Fruit fly (Drosophila melanogaster) whole organism, embryonic: ENCODE results near the gene Gr93a.
A peak's percentile ranks its signal among the peaks of the same experiment; 100 is the strongest.

ENCODE experiments used
- Adf1 ChIP-seq: fragments of 200-800 bp; sonication (Bioruptor generic); IDR thresholded peaks from 2 replicates; pipeline ENCODE4 v1.3.6; 2022; ENCODE audit warnings: missing biosample characterization, missing genetic modification characterization
- Atf-2 ChIP-seq: fragments of 200-800 bp; sonication (Bioruptor generic); optimal IDR thresholded peaks from 2 replicates; lab custom pipeline; 2016; ENCODE audit warnings: missing biosample characterization, missing genetic modification characterization
- Atf3 ChIP-seq: fragments of 200-800 bp; sonication (Bioruptor generic); optimal IDR thresholded peaks from 3 replicates; lab custom pipeline; 2016; ENCODE audit warnings: missing biosample characterization, missing genetic modification characterization
- BtbVII ChIP-seq: fragments of 200-800 bp; sonication (Bioruptor generic); optimal IDR thresholded peaks from 3 replicates; lab custom pipeline; 2017; ENCODE audit warnings: missing biosample characterization, mild to moderate bottlenecking, missing genetic modification characterization
- CG10431 ChIP-seq: fragments of 200-800 bp; sonication (Bioruptor generic); optimal IDR thresholded peaks from 3 replicates; lab custom pipeline; 2018; ENCODE audit warnings: missing biosample characterization, mild to moderate bottlenecking, missing genetic modification characterization
- CG10462 ChIP-seq: fragments of 200-800 bp; sonication (Bioruptor generic); optimal IDR thresholded peaks from 2 replicates; lab custom pipeline; 2016; ENCODE audit warnings: missing biosample characterization, missing genetic modification characterization
- CG10654 ChIP-seq: fragments of 200-800 bp; sonication (Bioruptor generic); optimal IDR thresholded peaks from 2 replicates; lab custom pipeline; 2016; ENCODE audit warnings: missing biosample characterization, missing genetic modification characterization
- CG1233 ChIP-seq: fragments of 200-800 bp; sonication (Bioruptor generic); optimal IDR thresholded peaks from 4 replicates; lab custom pipeline; 2018; ENCODE audit warnings: missing biosample characterization, mild to moderate bottlenecking, missing genetic modification characterization
- CG13123 ChIP-seq: fragments of 200-800 bp; sonication (Bioruptor generic); optimal IDR thresholded peaks from 2 replicates; lab custom pipeline; 2016; ENCODE audit warnings: missing biosample characterization, missing genetic modification characterization
- CG14441 ChIP-seq: fragments of 200-800 bp; sonication (Bioruptor generic); IDR thresholded peaks from 2 replicates; pipeline ENCODE4 v1.3.6; 2022; ENCODE audit warnings: missing biosample characterization, missing genetic modification characterization
- CG14710 ChIP-seq: fragments of 200-800 bp; sonication (Bioruptor generic); optimal IDR thresholded peaks from 3 replicates; lab custom pipeline; 2019; ENCODE audit warnings: missing biosample characterization, mild to moderate bottlenecking, missing genetic modification characterization, moderate library complexity
- CG15011 ChIP-seq: fragments of 200-800 bp; sonication (Bioruptor generic); optimal IDR thresholded peaks from 3 replicates; lab custom pipeline; 2018; ENCODE audit warnings: missing biosample characterization, mild to moderate bottlenecking, missing genetic modification characterization
- CG1529 ChIP-seq: fragments of 200-800 bp; sonication (Bioruptor generic); optimal IDR thresholded peaks from 3 replicates; lab custom pipeline; 2018; ENCODE audit warnings: missing biosample characterization, missing genetic modification characterization
- CG30020 ChIP-seq: fragments of 200-800 bp; optimal IDR thresholded peaks from 2 replicates; lab custom pipeline; 2019; ENCODE audit warnings: missing biosample characterization, mild to moderate bottlenecking, missing genetic modification characterization, moderate library complexity
- CG31365 ChIP-seq: fragments of 200-800 bp; sonication (Bioruptor generic); optimal IDR thresholded peaks from 2 replicates; lab custom pipeline; 2018; ENCODE audit warnings: missing biosample characterization, mild to moderate bottlenecking, missing genetic modification characterization
- CG31388 ChIP-seq: fragments of 200-800 bp; sonication (Bioruptor generic); optimal IDR thresholded peaks from 2 replicates; lab custom pipeline; 2016; ENCODE audit warnings: missing biosample characterization, missing genetic modification characterization
- CG4328 ChIP-seq: fragments of 200-800 bp; sonication (Bioruptor generic); optimal IDR thresholded peaks from 3 replicates; lab custom pipeline; 2017; ENCODE audit warnings: missing biosample characterization, missing genetic modification reagents, missing genetic modification characterization
- CG4854 ChIP-seq: fragments of 200-800 bp; sonication (Bioruptor generic); optimal IDR thresholded peaks from 2 replicates; lab custom pipeline; 2016; ENCODE audit warnings: missing biosample characterization, missing genetic modification characterization, inconsistent platforms
- CG8359 ChIP-seq: fragments of 200-800 bp; sonication (Bioruptor generic); optimal IDR thresholded peaks from 2 replicates; lab custom pipeline; 2017; ENCODE audit warnings: missing biosample characterization, mild to moderate bottlenecking, missing genetic modification characterization, borderline replicate concordance
- CG9437 ChIP-seq: fragments of 200-800 bp; sonication (Bioruptor generic); optimal IDR thresholded peaks from 2 replicates; lab custom pipeline; 2018; ENCODE audit warnings: missing biosample characterization, mild to moderate bottlenecking, missing genetic modification characterization
- CG9727 ChIP-seq: fragments of 200-800 bp; sonication (Bioruptor generic); optimal IDR thresholded peaks from 3 replicates; lab custom pipeline; 2017; ENCODE audit warnings: missing biosample characterization, mild to moderate bottlenecking, missing genetic modification characterization
- CG9932 ChIP-seq: fragments of 200-800 bp; sonication (Bioruptor generic); IDR thresholded peaks from 2 replicates; pipeline ENCODE4 v1.3.6; 2022; ENCODE audit warnings: missing biosample characterization, missing genetic modification characterization
- ERR ChIP-seq: fragments of 200-800 bp; sonication (Bioruptor generic); optimal IDR thresholded peaks from 2 replicates; lab custom pipeline; 2016; ENCODE audit warnings: missing biosample characterization, missing genetic modification characterization
- Eip74EF ChIP-seq, 2 experiments: fragments of 200-800 bp in 1 of 2; fragments of >200 bp in 1 of 2; sonication (Bioruptor generic) in 1 of 2; optimal IDR thresholded peaks; 2 replicates each; lab custom pipeline; 2017 to 2019; ENCODE audit warnings: missing biosample characterization in 2 of 2, missing genetic modification characterization in 2 of 2, mild to moderate bottlenecking in 1 of 2, moderate library complexity in 1 of 2
- H15 ChIP-seq: fragments of 200-800 bp; sonication (Bioruptor generic); IDR thresholded peaks from 3 replicates; pipeline ENCODE4 v1.3.6; 2022; ENCODE audit warnings: missing biosample characterization, missing genetic modification characterization
- HLHmδ ChIP-seq: fragments of 200-800 bp; sonication (Bioruptor generic); optimal IDR thresholded peaks from 2 replicates; lab custom pipeline; 2018; ENCODE audit warnings: missing biosample characterization, mild to moderate bottlenecking, missing genetic modification characterization, moderate library complexity
- MTF-1 ChIP-seq: fragments of 200-800 bp; sonication (Bioruptor generic); optimal IDR thresholded peaks from 2 replicates; lab custom pipeline; 2018; ENCODE audit warnings: missing biosample characterization, mild to moderate bottlenecking, missing genetic modification characterization, borderline replicate concordance
- Optix ChIP-seq: fragments of 200-800 bp; sonication (Bioruptor generic); IDR thresholded peaks from 3 replicates; pipeline ENCODE4 v1.3.6; 2022; ENCODE audit warnings: missing biosample characterization, missing genetic modification characterization
- Sin3A ChIP-seq: fragments of >200 bp; optimal IDR thresholded peaks from 2 replicates; lab custom pipeline; 2018
- Six4 ChIP-seq: fragments of 200-800 bp; sonication (Bioruptor generic); optimal IDR thresholded peaks from 2 replicates; lab custom pipeline; 2016; ENCODE audit warnings: missing biosample characterization, missing genetic modification characterization
- Trl ChIP-seq, 3 experiments: fragments of >200 bp in 2 of 3; fragments of 200-800 bp in 1 of 3; sonication (Bioruptor generic) in 1 of 3; optimal IDR thresholded peaks; 2 replicates in 1 of 3; 3 replicates in 2 of 3; lab custom pipeline; 2016 to 2017; ENCODE audit warnings: missing biosample characterization in 1 of 3, missing genetic modification characterization in 1 of 3
- ac ChIP-seq: fragments of 200-800 bp; sonication (Bioruptor generic); optimal IDR thresholded peaks from 3 replicates; lab custom pipeline; 2017; ENCODE audit warnings: missing biosample characterization, mild to moderate bottlenecking, missing genetic modification characterization
- caup ChIP-seq: fragments of 200-800 bp; sonication (Bioruptor generic); optimal IDR thresholded peaks from 3 replicates; lab custom pipeline; 2017; ENCODE audit warnings: missing biosample characterization, mild to moderate bottlenecking, missing genetic modification characterization, moderate library complexity; ENCODE audit not compliant: severe bottlenecking
- crc ChIP-seq: fragments of 200-800 bp; sonication (Bioruptor generic); optimal IDR thresholded peaks from 2 replicates; lab custom pipeline; 2016; ENCODE audit warnings: missing biosample characterization, missing genetic modification characterization
- danr ChIP-seq: fragments of 200-800 bp; sonication (Bioruptor generic); IDR thresholded peaks from 2 replicates; pipeline ENCODE4 v1.3.6; 2022; ENCODE audit warnings: missing biosample characterization, missing genetic modification characterization
- disco-r ChIP-seq: fragments of 200-800 bp; sonication (Bioruptor generic); optimal IDR thresholded peaks from 2 replicates; lab custom pipeline; 2016; ENCODE audit warnings: missing biosample characterization, missing genetic modification characterization
- ems ChIP-seq: fragments of 200-800 bp; sonication (Bioruptor generic); optimal IDR thresholded peaks from 3 replicates; lab custom pipeline; 2016; ENCODE audit warnings: missing biosample characterization, missing genetic modification characterization
- hb ChIP-seq: fragments of 200-800 bp; sonication (Bioruptor generic); IDR thresholded peaks from 3 replicates; pipeline ENCODE4 v1.3.6; 2022; ENCODE audit warnings: missing biosample characterization, missing genetic modification characterization; ENCODE audit not compliant: partially characterized antibody
- jigr1 ChIP-seq: fragments of 200-800 bp; sonication (Bioruptor generic); IDR thresholded peaks from 3 replicates; pipeline ENCODE4 v1.3.6; 2022; ENCODE audit warnings: missing biosample characterization, missing genetic modification characterization
- kni ChIP-seq: fragments of 200-800 bp; sonication (Bioruptor generic); optimal IDR thresholded peaks from 3 replicates; lab custom pipeline; 2017; ENCODE audit warnings: mild to moderate bottlenecking, missing biosample characterization, missing genetic modification reagents, missing genetic modification characterization
- lov ChIP-seq, 2 experiments: fragments of 200-800 bp in 1 of 2; fragments of >200 bp in 1 of 2; sonication (Bioruptor generic) in 1 of 2; IDR thresholded peaks in 1 of 2; optimal IDR thresholded peaks in 1 of 2; 2 replicates in 1 of 2; 3 replicates in 1 of 2; pipeline versions ENCODE4 v1.3.6 to Lab custom; 2017 to 2022; ENCODE audit warnings: missing biosample characterization in 1 of 2, missing genetic modification characterization in 1 of 2
- luna ChIP-seq: fragments of 200-800 bp; sonication (Bioruptor generic); optimal IDR thresholded peaks from 2 replicates; lab custom pipeline; 2016; ENCODE audit warnings: missing biosample characterization, missing genetic modification characterization
- psq ChIP-seq: fragments of 200-800 bp; sonication (Bioruptor generic); optimal IDR thresholded peaks from 2 replicates; lab custom pipeline; 2017; ENCODE audit warnings: missing biosample characterization, missing genetic modification characterization
- sc ChIP-seq, 3 experiments: fragments of >200 bp in 2 of 3; fragments of 200-800 bp in 1 of 3; sonication (Bioruptor generic) in 1 of 3; optimal IDR thresholded peaks; 2 replicates in 2 of 3; 3 replicates in 1 of 3; lab custom pipeline; 2017; ENCODE audit warnings: mild to moderate bottlenecking in 1 of 3, missing biosample characterization in 1 of 3, missing genetic modification characterization in 1 of 3, missing genetic modification reagents in 1 of 3
- sd ChIP-seq: fragments of 200-800 bp; sonication (Bioruptor generic); optimal IDR thresholded peaks from 3 replicates; lab custom pipeline; 2018; ENCODE audit warnings: missing biosample characterization, mild to moderate bottlenecking, missing genetic modification characterization, moderate library complexity
- sr ChIP-seq: fragments of 200-800 bp; sonication (Bioruptor generic); IDR thresholded peaks from 3 replicates; pipeline ENCODE4 v1.3.6; 2022; ENCODE audit warnings: missing biosample characterization, missing genetic modification characterization
- tin ChIP-seq: fragments of 200-800 bp; sonication (Bioruptor generic); optimal IDR thresholded peaks from 3 replicates; lab custom pipeline; 2016; ENCODE audit warnings: missing biosample characterization, missing genetic modification characterization
- zfh2 ChIP-seq: fragments of 200-800 bp; sonication (Bioruptor generic); optimal IDR thresholded peaks from 2 replicates; lab custom pipeline; 2016; ENCODE audit warnings: missing biosample characterization, missing genetic modification characterization

Gr93a gene

DNA sequence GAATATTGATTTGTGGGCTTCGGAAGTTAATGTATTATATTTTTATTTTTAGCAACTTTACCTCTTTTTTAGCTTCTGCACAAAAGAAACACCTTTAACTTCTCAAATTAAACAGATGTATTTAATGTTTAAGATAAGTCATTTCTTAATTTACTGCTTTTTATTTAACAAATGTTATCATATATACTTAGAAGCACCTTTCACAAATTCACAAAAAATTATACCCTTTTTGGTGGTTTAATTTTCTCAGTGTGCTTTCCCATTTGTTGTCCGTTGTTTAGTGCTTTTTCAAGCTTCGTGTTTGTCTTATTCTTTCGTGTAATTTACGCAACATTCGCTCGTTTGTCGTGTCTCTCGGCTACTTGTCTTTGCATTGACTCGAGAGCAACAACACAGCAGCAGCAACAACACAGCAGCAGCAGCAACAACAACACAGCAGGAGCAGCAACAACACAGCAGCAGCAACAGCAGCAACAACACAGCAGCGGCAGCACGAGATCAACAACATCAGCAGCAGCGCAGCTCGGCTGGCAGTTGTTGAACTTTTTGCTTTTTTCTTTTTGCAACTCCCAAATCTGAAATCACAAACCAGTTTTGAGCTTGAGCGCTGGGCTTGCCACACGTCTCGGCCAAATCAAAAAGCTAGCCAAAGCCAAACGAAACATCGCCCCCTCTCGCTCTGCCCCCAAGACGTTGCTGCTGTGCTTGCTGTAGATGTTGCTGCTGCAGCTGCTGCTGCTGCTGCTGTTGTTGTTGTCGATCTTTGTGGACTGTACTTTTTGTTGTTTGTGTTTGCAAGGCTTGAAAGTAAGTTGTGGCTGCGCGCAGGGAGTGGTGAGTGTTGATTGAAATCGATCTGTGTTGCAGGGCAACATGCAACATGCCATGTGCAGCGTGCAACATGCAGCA is 5.0 kb downstream of the Gr93a start (continued):
- TF ChIP-seq CG14441 (GFP tag; lab: Robert Waterston, UW) (peak; percentile 67), MTF-1 (GFP tag; lab: Kevin White, UChicago) (no peak), CG30020 (tag; lab: Kevin White, UChicago) (no peak), sr (GFP tag; lab: Robert Waterston, UW) (no peak), Atf-2 (GFP tag; lab: Kevin White, UChicago) (no peak), CG4328 (GFP tag; lab: Kevin White, UChicago) (no peak), HLHmδ (no peak), Optix (GFP tag; lab: Robert Waterston, UW) (no peak), lov (optimal IDR thresholded peaks at IDR 0.05; lab: Kevin White, UChicago) (no peak), lov (GFP tag; IDR thresholded peaks at IDR 0.05; lab: Robert Waterston, UW) (no peak), zfh2 (GFP tag; lab: Kevin White, UChicago) (no peak), CG1233 (GFP tag; lab: Kevin White, UChicago) (no peak), danr (GFP tag; lab: Robert Waterston, UW) (no peak), Trl (optimal IDR thresholded peaks at IDR 0.05; lab: Kevin White, UChicago) (no peak), Trl (GFP tag; optimal IDR thresholded peaks at IDR 0.05; lab: Kevin White, UChicago) (no peak), CG13123 (GFP tag; lab: Kevin White, UChicago) (no peak), crc (GFP tag; lab: Kevin White, UChicago) (no peak), ac (no peak), sd (tag; lab: Kevin White, UChicago) (no peak), caup (GFP tag; lab: Kevin White, UChicago) (peak; percentile 8), ems (peak; percentile 1), CG9932 (GFP tag; lab: Robert Waterston, UW) (no peak), CG31388 (no peak), CG14710 (tag; lab: Kevin White, UChicago) (no peak), ERR (GFP tag; lab: Kevin White, UChicago) (no peak), CG31365 (tag; lab: Kevin White, UChicago) (no peak), CG9727 (GFP tag; lab: Kevin White, UChicago) (no peak), luna (GFP tag; lab: Kevin White, UChicago) (no peak), H15 (GFP tag; lab: Robert Waterston, UW) (0 out of 3 replicates have a peak, but pooled peaks have one; percentile 55), Six4 (GFP tag; lab: Kevin White, UChicago) (no peak), tin (GFP tag; lab: Kevin White, UChicago) (no peak), Sin3A (lab: Kevin White, UChicago) (no peak), hb (no peak), Adf1 (GFP tag; lab: Robert Waterston, UW) (peak; percentile 56), Eip74EF (GFP tag; optimal IDR thresholded peaks at IDR 0.05; lab: Kevin White, UChicago) (no peak), psq (no peak), CG1529 (GFP tag; lab: Kevin White, UChicago) (no peak), CG10462 (GFP tag; lab: Kevin White, UChicago) (no peak), CG9437 (GFP tag; lab: Kevin White, UChicago) (no peak), sc (optimal IDR thresholded peaks at IDR 0.05; lab: Kevin White, UChicago) (no peak), sc (GFP tag; optimal IDR thresholded peaks at IDR 0.05; lab: Kevin White, UChicago) (no peak), CG15011 (no peak), BtbVII (GFP tag; lab: Kevin White, UChicago) (peak; percentile 12), jigr1 (GFP tag; lab: Robert Waterston, UW) (0 out of 3 replicates have a peak, but pooled peaks have one; percentile 16), CG10431 (GFP tag; lab: Kevin White, UChicago) (no peak), kni (GFP tag; lab: Kevin White, UChicago) (no peak), CG8359 (GFP tag; lab: Kevin White, UChicago) (no peak), CG10654 (GFP tag; lab: Kevin White, UChicago) (no peak), disco-r (GFP tag; lab: Kevin White, UChicago) (no peak), Atf3 (no peak), CG4854 (GFP tag; lab: Kevin White, UChicago) (no peak)
